Worm (Caenorhabditis elegans): ENCODE data around the gene csq-1.

csq-1 gene

ce11 chrX:14684406-14684927 is at the start of gene csq-1:
TSS of gene csq-1 (plus strand) at chrX:14684877.
- TF ChIP-seq snpc-4 (tag; optimal IDR thresholded peaks at IDR 0.05) (no peak), nfya-1 (tag; optimal IDR thresholded peaks at IDR 0.05; ENCODE audit: insufficient read depth) (peak; percentile 2)

- no peak for TF ChIP-seq nhr-25 (tag; optimal IDR thresholded peaks at IDR 0.05)
- no peak for TF ChIP-seq pqm-1 (tag; optimal IDR thresholded peaks at IDR 0.05)
- no peak for TF ChIP-seq elt-2 (tag; optimal IDR thresholded peaks at IDR 0.05)
- TF ChIP-seq R02D3.7 (tag; optimal IDR thresholded peaks at IDR 0.05): no peak
- TF ChIP-seq skn-1 (tag; optimal IDR thresholded peaks at IDR 0.05): no peak
- no peak for TF ChIP-seq ZK546.5 (tag; optimal IDR thresholded peaks at IDR 0.05)
- no peak for TF ChIP-seq tbx-2 (tag; optimal IDR thresholded peaks at IDR 0.05)
- no peak for TF ChIP-seq hmg-11 (tag; optimal IDR thresholded peaks at IDR 0.05)
- no peak for TF ChIP-seq nhr-12 (tag; optimal IDR thresholded peaks at IDR 0.05)
Observed at ce11 chrX:14636157-14636556, 48.5 kb upstream of the csq-1 start, which contains the start of gene F54E4.3. TSS of gene F54E4.3 (minus strand) at chrX:14636421.

- TF ChIP-seq lin-15B (tag; optimal IDR thresholded peaks at IDR 0.05) (no peak), snpc-4 (tag; optimal IDR thresholded peaks at IDR 0.05) (peak; percentile 13), elt-1 (tag; optimal IDR thresholded peaks at IDR 0.05) (no peak), nfya-1 (tag; optimal IDR thresholded peaks at IDR 0.05; ENCODE audit: insufficient read depth) (peak; percentile 64), hmg-11 (tag; optimal IDR thresholded peaks at IDR 0.05) (peak; percentile 68), nhr-76 (tag; optimal IDR thresholded peaks at IDR 0.05) (no peak), ceh-9 (tag; optimal IDR thresholded peaks at IDR 0.05) (no peak), unc-62 (GFP tag; optimal IDR thresholded peaks at IDR 0.05) (no peak), nhr-12 (tag; optimal IDR thresholded peaks at IDR 0.05) (no peak), ztf-11 (tag; optimal IDR thresholded peaks at IDR 0.05) (no peak), fkh-10 (GFP tag; optimal IDR thresholded peaks at IDR 0.05) (peak; percentile 23), lin-39 (tag; optimal IDR thresholded peaks at IDR 0.05) (peak; percentile 91)
Observed at ce11 chrX:14636712-14637111, 48.0 kb upstream of the csq-1 start.

- TF ChIP-seq nhr-67 (tag; optimal IDR thresholded peaks at IDR 0.05): no peak
- peak; percentile 76 for TF ChIP-seq snpc-4 (tag; optimal IDR thresholded peaks at IDR 0.05)
- no peak for TF ChIP-seq ceh-16 (tag; optimal IDR thresholded peaks at IDR 0.05)
- no peak for TF ChIP-seq pqm-1 (tag; optimal IDR thresholded peaks at IDR 0.05)
Observed at ce11 chrX:14637445-14637844, 47.2 kb upstream of the csq-1 start.

ce11 chrX:14639941-14640340 is 44.7 kb upstream of the csq-1 start:
- TF ChIP-seq lin-39 (tag; optimal IDR thresholded peaks at IDR 0.05) (peak; percentile 42), tbx-2 (tag; optimal IDR thresholded peaks at IDR 0.05) (peak; percentile 32), fkh-10 (GFP tag; optimal IDR thresholded peaks at IDR 0.05) (peak; percentile 95), egl-27 (tag; optimal IDR thresholded peaks at IDR 0.05) (no peak), nfya-1 (tag; optimal IDR thresholded peaks at IDR 0.05; ENCODE audit: insufficient read depth) (peak; percentile 71), hmg-11 (tag; optimal IDR thresholded peaks at IDR 0.05) (peak; percentile 15)

- TF ChIP-seq jun-1 (tag; optimal IDR thresholded peaks at IDR 0.05): no peak
- TF ChIP-seq nhr-77 (tag; optimal IDR thresholded peaks at IDR 0.05): no peak
- no peak for TF ChIP-seq tbx-2 (tag; optimal IDR thresholded peaks at IDR 0.05)
- no peak for TF ChIP-seq lsy-12 (tag; optimal IDR thresholded peaks at IDR 0.05)
- TF ChIP-seq unc-39 (tag; optimal IDR thresholded peaks at IDR 0.05): no peak
- TF ChIP-seq lin-39 (tag; optimal IDR thresholded peaks at IDR 0.05): no peak
- TF ChIP-seq daf-12 (tag; optimal IDR thresholded peaks at IDR 0.05): no peak
- TF ChIP-seq eor-1 (tag; optimal IDR thresholded peaks at IDR 0.05): no peak
- TF ChIP-seq nhr-23 (tag; optimal IDR thresholded peaks at IDR 0.05): no peak
- TF ChIP-seq ztf-11 (tag; optimal IDR thresholded peaks at IDR 0.05): no peak
- TF ChIP-seq mml-1 (tag; optimal IDR thresholded peaks at IDR 0.05): no peak
- no peak for TF ChIP-seq nhr-237 (tag; optimal IDR thresholded peaks at IDR 0.05)
- no peak for TF ChIP-seq R02D3.7 (tag; optimal IDR thresholded peaks at IDR 0.05)
- no peak for TF ChIP-seq egl-27 (tag; optimal IDR thresholded peaks at IDR 0.05)
- TF ChIP-seq nhr-76 (tag; optimal IDR thresholded peaks at IDR 0.05): no peak
Observed at ce11 chrX:14645392-14645791, 39.3 kb upstream of the csq-1 start, which contains the start of gene F54E4.4. TSS of gene F54E4.4 (minus strand) at chrX:14645492.
